Fruit fly (Drosophila melanogaster): ENCODE results near the gene CG14634.

The CG14634 gene

DNA sequence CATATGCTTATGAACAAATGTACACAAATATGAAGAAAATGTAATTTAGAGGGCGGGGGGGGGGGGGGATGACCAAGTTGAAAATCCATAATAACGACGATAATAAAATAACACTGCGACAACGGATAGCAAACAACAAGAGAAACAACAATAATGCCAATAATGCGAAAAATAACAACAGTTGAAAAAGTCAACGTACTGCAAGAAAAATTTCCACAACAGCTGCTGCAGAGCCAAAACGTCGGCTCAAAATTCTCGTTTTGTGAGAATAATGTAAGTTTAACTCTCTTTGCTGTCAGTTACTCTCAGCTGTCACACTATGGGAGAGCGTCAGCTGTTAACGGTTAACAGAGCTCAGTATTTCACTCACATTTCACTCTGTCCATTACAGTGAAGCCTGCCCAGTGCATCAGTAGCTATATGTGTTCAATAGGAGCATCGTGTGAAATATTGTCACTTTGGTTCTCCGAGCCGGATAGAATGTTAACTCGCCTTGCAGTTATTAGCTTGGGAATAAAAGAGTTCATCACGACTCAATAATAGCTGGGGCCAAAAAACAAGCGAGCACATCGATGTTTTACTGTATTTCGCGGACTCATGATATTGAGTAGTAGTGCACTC lies 38.4 kb downstream of the CG14634 start (continued):
- TF ChIP-seq org-1 (GFP tag; optimal IDR thresholded peaks at IDR 0.05) (peak; percentile 78), ftz-f1 (GFP tag; optimal IDR thresholded peaks at IDR 0.05) (no peak), CG6854 (GFP tag; optimal IDR thresholded peaks at IDR 0.05) (peak; percentile 56), Taf1 (GFP tag; IDR thresholded peaks at IDR 0.05) (0 out of 2 replicates have a peak, but pooled peaks have one; percentile 34), disco-r (GFP tag; optimal IDR thresholded peaks at IDR 0.05) (peak; percentile 9), zfh1 (GFP tag; IDR thresholded peaks at IDR 0.05) (peak; percentile 87), CG8478 (optimal IDR thresholded peaks at IDR 0.05) (no peak), CHES-1-like (GFP tag; optimal IDR thresholded peaks at IDR 0.05) (peak; percentile 64), Poxn (GFP tag; IDR thresholded peaks at IDR 0.05) (0 out of 2 replicates have a peak, but pooled peaks have one; percentile 23), ERR (GFP tag; optimal IDR thresholded peaks at IDR 0.05) (peak; percentile 69), CG6254 (GFP tag; optimal IDR thresholded peaks at IDR 0.05) (peak; percentile 31), CTCF (GFP tag; optimal IDR thresholded peaks at IDR 0.05) (peak; percentile 15), MTF-1 (GFP tag; optimal IDR thresholded peaks at IDR 0.05; ENCODE audit: borderline replicate concordance) (peak; percentile 12), GATAe (GFP tag; conservative IDR thresholded peaks at IDR 0.05) (no peak; the same call in 1 of the 2 replicates), pb (GFP tag; optimal IDR thresholded peaks at IDR 0.05) (peak; percentile 69), CG9727 (GFP tag; optimal IDR thresholded peaks at IDR 0.05) (peak; percentile 59), ap (GFP tag; IDR thresholded peaks at IDR 0.05) (peak; percentile 74), tx (GFP tag; optimal IDR thresholded peaks at IDR 0.05) (peak; percentile 56), Scr (GFP tag; IDR thresholded peaks at IDR 0.05; ENCODE audit: partially characterized antibody) (no peak), CG2875 (GFP tag; optimal IDR thresholded peaks at IDR 0.05) (peak; percentile 53), CG17802 (tag; optimal IDR thresholded peaks at IDR 0.05) (peak; percentile 30), CG13287 (GFP tag; IDR thresholded peaks at IDR 0.05; ENCODE audit: partially characterized antibody) (no peak; the same call in 1 of the 2 replicates), scrt (GFP tag; optimal IDR thresholded peaks at IDR 0.05) (peak; percentile 55), Lim3 (GFP tag; IDR thresholded peaks at IDR 0.05) (peak; percentile 43; the same call in 1 of the 2 replicates), CG4820 (GFP tag; optimal IDR thresholded peaks at IDR 0.05) (peak; percentile 61), B-H2 (GFP tag; optimal IDR thresholded peaks at IDR 0.05) (peak; percentile 30), CG9817 (tag; optimal IDR thresholded peaks at IDR 0.05) (peak; percentile 82), Deaf1 (tag; optimal IDR thresholded peaks at IDR 0.05) (peak; percentile 43), pan (optimal IDR thresholded peaks at IDR 0.05) (no peak), pan (GFP tag; optimal IDR thresholded peaks at IDR 0.05 in 1 of 2, IDR thresholded peaks at IDR 0.05 in 1 of 2) (peak in 1 of 2 experiments; percentile 84), CG15601 (tag; optimal IDR thresholded peaks at IDR 0.05) (peak; percentile 45), mld (GFP tag; IDR thresholded peaks at IDR 0.05; ENCODE audit: partially characterized antibody) (no peak), CG13424 (tag; optimal IDR thresholded peaks at IDR 0.05) (peak; percentile 82), CG4707 (GFP tag; optimal IDR thresholded peaks at IDR 0.05) (peak; percentile 54), jing (GFP tag; optimal IDR thresholded peaks at IDR 0.05) (peak; percentile 57), Xrp1 (GFP tag; IDR thresholded peaks at IDR 0.05) (peak; percentile 84), CG4360 (GFP tag; IDR thresholded peaks at IDR 0.05) (0 out of 2 replicates have a peak, but pooled peaks have one; percentile 23), p53 (GFP tag; optimal IDR thresholded peaks at IDR 0.05) (peak; percentile 38), abd-A (tag; optimal IDR thresholded peaks at IDR 0.05) (no peak), CG14667 (GFP tag; IDR thresholded peaks at IDR 0.05) (peak; percentile 37; the same call in 1 of the 2 replicates), Side (GFP tag; optimal IDR thresholded peaks at IDR 0.05) (peak; percentile 86), pros (GFP tag; optimal IDR thresholded peaks at IDR 0.05) (no peak), da (GFP tag; optimal IDR thresholded peaks at IDR 0.05) (peak; percentile 29), psq (GFP tag; optimal IDR thresholded peaks at IDR 0.05) (peak; percentile 13), grau (tag; optimal IDR thresholded peaks at IDR 0.05) (peak; percentile 97), cas (GFP tag; IDR thresholded peaks at IDR 0.05) (no peak), jumu (GFP tag; optimal IDR thresholded peaks at IDR 0.05) (peak; percentile 81), Dll (GFP tag; IDR thresholded peaks at IDR 0.05; ENCODE audit: partially characterized antibody) (no peak), gt (GFP tag; IDR thresholded peaks at IDR 0.05) (no peak), Dek (tag; optimal IDR thresholded peaks at IDR 0.05) (peak; percentile 62)
